Worm (Caenorhabditis elegans): Measurements from ENCODE around the gene cnb-1.

- no peak for TF ChIP-seq cog-1 (tag; optimal IDR thresholded peaks at IDR 0.05)
- TF ChIP-seq T22C8.4 (GFP tag; IDR thresholded peaks at IDR 0.05) = no peak
- no peak for TF ChIP-seq klf-2 (GFP tag; conservative IDR thresholded peaks at IDR 0.05)
These were observed 46.4 kb upstream of the cnb-1 start, which contains the start of gene F47G9.6 for ce11 chrV:11329100-11329499.

Measured in whole organism, midembryonic.